Worm (Caenorhabditis elegans): ENCODE results near the gene mog-2.
A peak's percentile ranks its signal among the peaks of the same experiment; 100 is the strongest.

DNA sequence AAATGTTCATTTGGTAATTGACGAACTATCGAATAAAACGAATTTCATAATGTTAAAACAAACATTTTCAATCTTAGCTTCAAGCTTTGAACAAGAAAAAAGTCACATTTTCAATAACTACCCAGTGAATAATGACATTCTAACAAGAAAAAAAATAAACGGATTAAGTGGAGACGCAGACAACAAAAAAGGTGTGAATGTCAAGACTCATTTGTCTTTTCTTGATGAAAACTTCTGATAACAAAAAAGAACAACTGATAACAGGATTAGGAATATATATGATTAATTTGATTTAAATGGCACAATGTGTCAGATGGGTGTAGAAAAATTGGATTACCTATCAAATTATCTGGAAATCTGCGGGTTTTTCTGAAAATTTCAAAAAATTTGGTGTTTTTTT lies 35.6 kb upstream of the mog-2 start:
- TF ChIP-seq lin-35 (GFP tag; optimal IDR thresholded peaks at IDR 0.05) (no peak), egl-27 (tag; optimal IDR thresholded peaks at IDR 0.05) (no peak), unc-62 (GFP tag; optimal IDR thresholded peaks at IDR 0.05) (no peak), mep-1 (tag; optimal IDR thresholded peaks at IDR 0.05) (peak; percentile 2), ztf-4 (tag; optimal IDR thresholded peaks at IDR 0.05) (no peak), tlp-1 (tag; optimal IDR thresholded peaks at IDR 0.05) (no peak), tbx-2 (tag; optimal IDR thresholded peaks at IDR 0.05) (no peak), lir-3 (tag; optimal IDR thresholded peaks at IDR 0.05; ENCODE audit: poor library complexity) (no peak), ets-5 (GFP tag; IDR thresholded peaks at IDR 0.05) (no peak), dpl-1 (GFP tag; optimal IDR thresholded peaks at IDR 0.05) (no peak), nhr-237 (tag; optimal IDR thresholded peaks at IDR 0.05) (no peak), nhr-90 (tag; optimal IDR thresholded peaks at IDR 0.05; ENCODE audit: poor library complexity) (no peak), nhr-28 (tag; optimal IDR thresholded peaks at IDR 0.05) (no peak), fos-1 (tag; optimal IDR thresholded peaks at IDR 0.05) (no peak)
